Worm (Caenorhabditis elegans) whole organism, midembryonic: Measurements from ENCODE around the gene F28F9.3.

Experiments used
- T22C8.4 ChIP-seq: fragments of 200-800 bp; sonication (Bioruptor generic); IDR thresholded peaks from 2 replicates; pipeline ENCODE4 v1.3.6; 2022; ENCODE audit warnings: missing genetic modification characterization, missing compliant biosample characterization
- cog-1 ChIP-seq: sonication (generic microtip); optimal IDR thresholded peaks from 2 replicates; lab custom pipeline; 2016; ENCODE audit warnings: missing genetic modification characterization, missing compliant biosample characterization
- flt-1 ChIP-seq: fragments of 200-800 bp; sonication (Bioruptor generic); IDR thresholded peaks from 2 replicates; pipeline ENCODE4 v1.3.6; 2022; ENCODE audit warnings: missing genetic modification characterization, missing compliant biosample characterization
- klf-2 ChIP-seq: fragments of 200-800 bp; sonication (Bioruptor generic); conservative IDR thresholded peaks from 2 replicates; pipeline ENCODE4 v1.3.6; 2022; ENCODE audit warnings: missing genetic modification reagents, missing genetic modification characterization, missing compliant biosample characterization
- med-1 ChIP-seq: sonication (generic microtip); optimal IDR thresholded peaks from 2 replicates; lab custom pipeline; 2017; ENCODE audit warnings: missing genetic modification characterization, mild to moderate bottlenecking, missing compliant biosample characterization, antibody characterized with exemption, missing genetic modification reagents; ENCODE audit not compliant: insufficient read depth
- ref-1 ChIP-seq: fragments of 200-800 bp; sonication (Bioruptor generic); conservative IDR thresholded peaks from 2 replicates; pipeline ENCODE4 v1.3.6; 2022; ENCODE audit warnings: missing genetic modification reagents, missing genetic modification characterization, missing compliant biosample characterization
- tab-1 ChIP-seq: fragments of 200-800 bp; sonication (Bioruptor generic); IDR thresholded peaks from 2 replicates; pipeline ENCODE4 v1.3.6; 2022; ENCODE audit warnings: missing genetic modification characterization, missing compliant biosample characterization
- ztf-23 ChIP-seq: fragments of 200-800 bp; sonication (Bioruptor generic); IDR thresholded peaks from 2 replicates; pipeline ENCODE4 v1.3.6; 2022; ENCODE audit warnings: missing genetic modification reagents, missing genetic modification characterization, missing compliant biosample characterization
- ztf-29 ChIP-seq: fragments of 200-800 bp; sonication (Bioruptor generic); IDR thresholded peaks from 2 replicates; pipeline ENCODE4 v1.3.6; 2022; ENCODE audit warnings: missing genetic modification reagents, missing genetic modification characterization, missing compliant biosample characterization

F28F9.3 gene

DNA sequence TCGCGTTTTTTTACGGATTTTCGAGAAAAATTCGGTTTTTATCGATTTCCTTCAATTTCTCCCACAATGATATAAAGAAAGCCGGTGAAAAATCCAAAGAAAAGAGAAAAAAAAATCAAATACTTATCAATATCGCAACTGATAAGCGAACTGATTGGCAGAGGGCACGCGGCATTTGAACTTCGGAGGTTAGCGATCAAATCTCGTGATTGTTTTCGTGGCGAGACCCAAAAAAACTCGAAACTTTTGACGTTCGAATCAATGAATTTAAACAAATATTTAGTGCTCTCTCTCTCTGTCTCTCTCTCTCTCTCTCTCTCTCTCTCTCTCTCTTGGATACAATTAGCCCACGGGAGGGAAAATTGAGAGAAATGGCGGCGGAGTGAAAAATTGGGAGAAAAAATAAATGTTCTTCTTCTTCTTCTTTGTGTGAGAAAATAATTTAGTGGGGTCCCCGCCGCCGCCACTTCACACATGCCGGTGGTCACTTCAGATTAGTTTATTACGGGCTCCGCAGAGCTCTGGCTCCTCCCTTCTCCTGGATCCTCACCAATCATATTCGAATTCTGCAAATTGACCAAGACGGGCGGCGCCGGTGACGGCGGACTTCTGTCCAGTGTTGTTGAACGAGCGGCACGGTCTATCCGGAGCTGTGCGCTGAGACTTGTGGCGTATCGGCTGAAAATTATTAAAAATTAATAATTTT lies 12.0 kb upstream of the F28F9.3 start:
- TF ChIP-seq klf-2 = no peak
- no peak for TF ChIP-seq flt-1
- TF ChIP-seq tab-1 (GFP tag; lab: Robert Waterston, UW) = no peak
- TF ChIP-seq ztf-23 (GFP tag; lab: Robert Waterston, UW) = no peak
- no peak for TF ChIP-seq ztf-29 (GFP tag; lab: Robert Waterston, UW)
- TF ChIP-seq T22C8.4 (GFP tag; lab: Robert Waterston, UW) = no peak
- no peak for TF ChIP-seq med-1 (GFP tag; lab: Kevin White, UChicago)
- no peak for TF ChIP-seq cog-1 (tag; lab: Kevin White, UChicago)
- TF ChIP-seq ref-1 (GFP tag; lab: Robert Waterston, UW) = no peak

DNA sequence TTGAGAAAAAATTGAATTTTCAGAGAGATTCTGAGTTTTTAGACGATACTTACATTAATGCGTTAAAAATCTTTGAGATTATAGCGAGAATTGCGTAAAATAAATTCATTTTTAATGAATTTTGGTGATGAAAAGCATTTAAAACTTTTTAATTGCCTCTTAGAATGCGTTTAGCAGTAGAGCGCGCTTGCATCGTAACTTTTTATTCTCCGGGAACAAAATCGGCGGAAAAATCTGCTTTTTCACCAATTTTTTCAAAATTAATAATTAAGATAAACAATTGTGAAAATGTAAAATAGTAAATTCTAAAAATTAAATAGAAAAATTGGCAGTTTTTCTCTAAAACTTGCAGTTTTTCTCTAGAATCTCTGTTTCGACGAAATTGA lies 11.4 kb upstream of the F28F9.3 start:
- no peak for TF ChIP-seq ztf-29 (GFP tag; lab: Robert Waterston, UW)
- TF ChIP-seq flt-1 = no peak
- TF ChIP-seq tab-1 (GFP tag; lab: Robert Waterston, UW) = no peak

DNA sequence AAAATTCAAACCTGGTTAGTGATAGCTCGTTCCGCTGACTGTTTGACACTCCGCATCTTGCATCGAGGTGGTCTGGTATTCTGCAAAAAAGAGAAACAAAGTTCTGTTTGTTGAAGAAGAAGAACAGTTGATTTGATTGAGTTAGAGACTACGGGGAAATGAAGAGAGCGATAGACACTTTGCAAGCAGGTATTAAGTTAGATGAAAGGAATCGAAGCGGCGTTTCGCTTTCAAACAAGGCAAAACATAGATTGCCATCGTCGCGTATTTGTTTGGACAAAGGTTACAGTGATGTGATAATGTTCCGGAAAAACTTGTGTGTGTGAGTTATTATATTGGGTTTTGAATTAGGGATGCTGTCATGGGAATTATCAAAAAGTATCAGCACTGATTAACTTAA lies 9.4 kb upstream of the F28F9.3 start:
- TF ChIP-seq T22C8.4 (GFP tag; lab: Robert Waterston, UW) (no peak), tab-1 (GFP tag; lab: Robert Waterston, UW) (no peak), flt-1 (no peak), cog-1 (tag; lab: Kevin White, UChicago) (no peak), ztf-23 (GFP tag; lab: Robert Waterston, UW) (no peak), klf-2 (no peak), med-1 (GFP tag; lab: Kevin White, UChicago) (no peak), ref-1 (GFP tag; lab: Robert Waterston, UW) (no peak), ztf-29 (GFP tag; lab: Robert Waterston, UW) (no peak)

DNA sequence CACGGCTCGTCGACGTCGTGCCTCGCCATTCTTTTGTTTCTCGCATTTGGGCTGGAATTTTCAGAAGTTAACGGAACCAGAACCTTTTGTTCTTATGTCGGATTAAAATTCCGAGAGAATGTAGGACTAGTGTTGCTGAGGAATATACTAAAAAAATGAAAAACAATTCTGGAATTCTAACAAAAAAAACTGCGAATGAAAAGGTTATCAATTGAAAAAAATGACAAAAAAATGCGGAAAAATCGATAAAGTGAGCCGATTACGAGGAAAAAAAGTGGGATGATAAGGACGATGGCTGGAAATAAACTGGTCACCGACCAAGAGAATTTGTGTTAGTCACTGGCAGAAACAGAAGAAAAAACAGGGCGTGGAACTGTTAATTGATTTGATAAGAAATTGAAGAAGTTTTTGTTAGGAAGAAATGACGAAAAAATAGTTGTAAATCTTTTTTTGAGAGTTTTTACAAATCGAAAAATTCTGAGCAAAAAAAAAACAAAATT lies 7.4 kb upstream of the F28F9.3 start, which contains the start of gene bris-1:
Gene bris-1, minus strand, starts transcription at position 51 of the 500 bp plus-strand sequence.
- no peak for TF ChIP-seq cog-1 (tag; lab: Kevin White, UChicago)
- no peak for TF ChIP-seq klf-2
- TF ChIP-seq ztf-29 (GFP tag; lab: Robert Waterston, UW) = no peak
- no peak for TF ChIP-seq med-1 (GFP tag; lab: Kevin White, UChicago)
- TF ChIP-seq ztf-23 (GFP tag; lab: Robert Waterston, UW) = no peak

DNA sequence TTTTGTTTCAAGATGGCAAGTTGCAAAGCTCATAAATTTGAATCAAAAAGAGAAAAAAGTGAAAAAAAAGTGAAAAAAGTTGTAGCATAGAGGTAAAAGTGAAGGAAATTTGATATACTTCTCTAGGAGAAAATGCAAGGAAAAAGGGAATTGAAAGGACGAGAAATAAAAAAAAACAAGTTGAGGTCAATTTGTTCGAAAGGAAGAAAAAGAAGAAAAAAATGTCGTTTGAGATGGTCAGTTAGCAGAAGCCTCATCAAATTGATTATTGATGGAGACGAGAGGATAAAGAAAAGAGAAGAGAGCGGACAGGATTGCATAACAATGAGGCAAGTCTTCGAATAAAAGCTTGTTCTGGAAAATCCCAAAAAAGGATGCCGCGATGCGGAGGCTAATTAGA lies 6.6 kb upstream of the F28F9.3 start:
- TF ChIP-seq ztf-29 (GFP tag; lab: Robert Waterston, UW) (no peak), T22C8.4 (GFP tag; lab: Robert Waterston, UW) (no peak), klf-2 (no peak), ztf-23 (GFP tag; lab: Robert Waterston, UW) (no peak), cog-1 (tag; lab: Kevin White, UChicago) (no peak), tab-1 (GFP tag; lab: Robert Waterston, UW) (no peak), med-1 (GFP tag; lab: Kevin White, UChicago) (no peak), ref-1 (GFP tag; lab: Robert Waterston, UW) (no peak), flt-1 (no peak)

DNA sequence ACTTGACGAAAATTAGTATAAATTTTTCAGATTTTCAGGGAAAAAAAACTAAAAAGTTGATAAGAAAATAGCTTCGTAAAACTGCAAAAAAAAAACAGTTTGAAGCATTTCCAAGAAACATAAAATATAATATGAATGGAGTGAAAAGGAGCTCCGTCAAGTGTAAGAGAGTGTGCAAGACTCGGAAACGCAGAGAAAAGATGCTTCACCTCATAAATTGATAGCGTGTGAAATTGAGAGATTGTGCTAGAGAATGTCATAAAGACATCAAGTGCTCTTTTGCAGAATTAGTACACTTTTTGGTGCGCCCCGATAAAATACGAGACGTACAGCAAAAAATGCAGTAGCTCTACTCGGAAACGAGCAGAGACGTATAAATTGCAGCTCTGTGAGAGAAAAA lies 5.1 kb upstream of the F28F9.3 start:
- no peak for TF ChIP-seq ztf-29 (GFP tag; lab: Robert Waterston, UW)
- TF ChIP-seq cog-1 (tag; lab: Kevin White, UChicago) = no peak
- no peak for TF ChIP-seq ref-1 (GFP tag; lab: Robert Waterston, UW)
- no peak for TF ChIP-seq T22C8.4 (GFP tag; lab: Robert Waterston, UW)
- no peak for TF ChIP-seq tab-1 (GFP tag; lab: Robert Waterston, UW)
- no peak for TF ChIP-seq med-1 (GFP tag; lab: Kevin White, UChicago)
- TF ChIP-seq flt-1 = no peak
- TF ChIP-seq ztf-23 (GFP tag; lab: Robert Waterston, UW) = no peak
- no peak for TF ChIP-seq klf-2

DNA sequence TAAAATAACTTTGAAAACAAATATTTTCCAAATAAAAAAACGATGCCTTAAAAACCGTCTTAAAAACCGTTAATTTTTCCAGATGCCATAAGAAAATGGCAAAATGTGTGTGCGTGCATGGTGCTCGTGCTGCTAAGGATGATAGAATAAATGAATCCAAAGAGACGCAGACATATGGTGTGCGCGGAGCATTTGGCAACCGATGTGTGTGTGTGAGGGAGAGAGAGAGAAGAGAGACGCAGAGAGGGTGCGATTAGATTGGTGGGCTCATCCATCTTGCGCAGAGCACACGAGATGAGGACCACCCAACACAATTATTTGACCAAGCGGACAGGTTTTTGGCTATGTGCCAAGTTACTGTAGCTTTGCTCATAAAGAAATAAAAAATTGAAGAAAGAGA lies 2.0 kb upstream of the F28F9.3 start:
- TF ChIP-seq cog-1 (tag; lab: Kevin White, UChicago) (peak; percentile 48), T22C8.4 (GFP tag; lab: Robert Waterston, UW) (no peak), ztf-23 (GFP tag; lab: Robert Waterston, UW) (no peak), flt-1 (no peak), ztf-29 (GFP tag; lab: Robert Waterston, UW) (no peak), ref-1 (GFP tag; lab: Robert Waterston, UW) (no peak), klf-2 (no peak), med-1 (GFP tag; lab: Kevin White, UChicago) (no peak)

DNA sequence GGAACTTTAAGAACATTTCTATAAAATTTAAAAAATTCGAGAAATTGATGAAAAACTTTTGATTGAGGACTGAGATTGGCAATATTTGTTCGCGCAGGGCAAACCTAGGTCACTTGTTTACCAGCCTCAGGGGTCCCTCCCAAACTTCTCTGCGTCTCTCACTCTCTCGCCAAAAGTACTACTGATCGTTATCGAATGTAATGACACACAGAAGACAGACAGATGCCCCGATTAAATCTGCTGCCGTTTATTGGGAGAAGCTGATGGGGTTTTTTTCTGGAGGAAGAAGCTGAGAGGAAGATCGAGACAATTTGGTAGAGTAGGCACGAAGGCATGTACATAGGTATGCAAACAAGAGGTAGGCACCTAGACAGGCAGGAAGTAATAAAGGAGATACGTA lies 1.3 kb upstream of the F28F9.3 start:
- TF ChIP-seq flt-1 = no peak
- no peak for TF ChIP-seq ztf-29 (GFP tag; lab: Robert Waterston, UW)
- TF ChIP-seq klf-2 = no peak
- TF ChIP-seq T22C8.4 (GFP tag; lab: Robert Waterston, UW) = no peak
- no peak for TF ChIP-seq tab-1 (GFP tag; lab: Robert Waterston, UW)
- no peak for TF ChIP-seq ztf-23 (GFP tag; lab: Robert Waterston, UW)
- TF ChIP-seq cog-1 (tag; lab: Kevin White, UChicago) = no peak
- no peak for TF ChIP-seq med-1 (GFP tag; lab: Kevin White, UChicago)
- no peak for TF ChIP-seq ref-1 (GFP tag; lab: Robert Waterston, UW)

DNA sequence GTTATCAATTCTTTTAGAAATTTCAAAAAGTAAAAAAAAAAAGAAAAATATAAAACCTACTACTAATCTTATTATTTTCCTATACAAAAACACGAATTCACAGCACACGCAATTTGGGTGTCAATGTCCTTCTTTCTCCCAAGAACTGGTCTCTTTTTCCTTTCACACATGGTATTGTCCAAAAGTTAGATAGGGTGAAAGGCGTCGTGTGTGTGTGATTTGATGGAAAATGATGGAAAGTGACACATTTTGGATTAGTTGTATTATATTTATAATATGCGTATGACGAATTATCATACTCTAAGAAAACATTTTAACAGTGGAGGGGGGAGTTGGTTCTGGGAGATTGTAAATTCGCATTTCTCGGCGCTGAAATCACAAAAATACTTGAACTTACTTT lies 1.0 kb downstream of the F28F9.3 start:
- TF ChIP-seq cog-1 (tag; lab: Kevin White, UChicago) (no peak), med-1 (GFP tag; lab: Kevin White, UChicago) (no peak), flt-1 (no peak), T22C8.4 (GFP tag; lab: Robert Waterston, UW) (no peak), ztf-29 (GFP tag; lab: Robert Waterston, UW) (no peak), ztf-23 (GFP tag; lab: Robert Waterston, UW) (no peak), tab-1 (GFP tag; lab: Robert Waterston, UW) (no peak), ref-1 (GFP tag; lab: Robert Waterston, UW) (no peak), klf-2 (no peak)
